Fruit fly (Drosophila melanogaster) whole organism, prepupa: ENCODE measurements around the gene fog.
A peak's percentile ranks its signal among the peaks of the same experiment; 100 is the strongest.

ENCODE experiments used
- Blimp-1 ChIP-seq: fragments of 200-800 bp; sonication (Bioruptor generic); optimal IDR thresholded peaks from 3 replicates; lab custom pipeline; 2017; ENCODE audit warnings: missing biosample characterization, missing genetic modification characterization, mild to moderate bottlenecking, moderate library complexity, missing genetic modification reagents
- CG10631 ChIP-seq: fragments of 200-800 bp; sonication (Bioruptor generic); optimal IDR thresholded peaks from 2 replicates; lab custom pipeline; 2016; ENCODE audit warnings: missing biosample characterization, missing genetic modification characterization
- CG11294 ChIP-seq: fragments of 200-800 bp; sonication (Bioruptor generic); IDR thresholded peaks from 2 replicates; pipeline ENCODE4 v1.3.6; 2022; ENCODE audit warnings: missing biosample characterization, missing genetic modification characterization
- CG11902 ChIP-seq: fragments of 200-800 bp; sonication (Bioruptor generic); optimal IDR thresholded peaks from 3 replicates; lab custom pipeline; 2016; ENCODE audit warnings: missing biosample characterization, missing genetic modification characterization
- CG15336 ChIP-seq: fragments of 200-800 bp; sonication (Bioruptor generic); IDR thresholded peaks from 2 replicates; pipeline ENCODE4 v1.3.6; 2022; ENCODE audit warnings: missing biosample characterization, missing genetic modification characterization
- CG16779 ChIP-seq: fragments of 200-800 bp; sonication (Bioruptor generic); optimal IDR thresholded peaks from 3 replicates; lab custom pipeline; 2017; ENCODE audit warnings: missing biosample characterization, mild to moderate bottlenecking, missing genetic modification characterization
- CG31627 ChIP-seq: fragments of 200-800 bp; sonication (Bioruptor generic); optimal IDR thresholded peaks from 3 replicates; lab custom pipeline; 2016; ENCODE audit warnings: missing biosample characterization, missing genetic modification characterization
- CG32006 ChIP-seq: fragments of 200-800 bp; sonication (Bioruptor generic); optimal IDR thresholded peaks from 3 replicates; lab custom pipeline; 2017; ENCODE audit warnings: missing biosample characterization, mild to moderate bottlenecking, missing genetic modification characterization
- CG3919 ChIP-seq: fragments of 200-800 bp; sonication (Bioruptor generic); optimal IDR thresholded peaks from 3 replicates; lab custom pipeline; 2016; ENCODE audit warnings: missing biosample characterization, missing genetic modification characterization
- CG4318 ChIP-seq: fragments of 200-800 bp; sonication (Bioruptor generic); optimal IDR thresholded peaks from 3 replicates; lab custom pipeline; 2017; ENCODE audit warnings: missing biosample characterization, mild to moderate bottlenecking, missing genetic modification characterization
- CG6163 ChIP-seq: fragments of 200-800 bp; sonication (Bioruptor generic); IDR thresholded peaks from 3 replicates; pipeline ENCODE4 v1.3.6; 2022; ENCODE audit warnings: missing biosample characterization, missing genetic modification characterization
- CG6792 ChIP-seq: fragments of 200-800 bp; sonication (Bioruptor generic); optimal IDR thresholded peaks from 3 replicates; lab custom pipeline; 2016; ENCODE audit warnings: missing biosample characterization, missing genetic modification characterization
- CG6808 ChIP-seq: fragments of 200-800 bp; sonication (Bioruptor generic); optimal IDR thresholded peaks from 3 replicates; lab custom pipeline; 2017; ENCODE audit warnings: missing biosample characterization, missing genetic modification characterization, mild to moderate bottlenecking, moderate library complexity, missing genetic modification reagents
- CG6854 ChIP-seq: fragments of 200-800 bp; sonication (Bioruptor generic); optimal IDR thresholded peaks from 2 replicates; lab custom pipeline; 2017; ENCODE audit warnings: missing biosample characterization, mild to moderate bottlenecking, missing genetic modification characterization
- CG8119 ChIP-seq: fragments of 200-800 bp; sonication (Bioruptor generic); IDR thresholded peaks from 3 replicates; pipeline ENCODE4 v1.3.6; 2022; ENCODE audit warnings: missing biosample characterization, missing genetic modification characterization
- CG8319 ChIP-seq: fragments of 200-800 bp; sonication (Bioruptor generic); optimal IDR thresholded peaks from 3 replicates; lab custom pipeline; 2016; ENCODE audit warnings: missing biosample characterization, missing genetic modification characterization
- CG9139 ChIP-seq: fragments of 200-800 bp; sonication (Bioruptor generic); optimal IDR thresholded peaks from 3 replicates; lab custom pipeline; 2017; ENCODE audit warnings: missing biosample characterization, mild to moderate bottlenecking, missing genetic modification characterization
- Eip75B ChIP-seq: fragments of 200-800 bp; sonication (Bioruptor generic); optimal IDR thresholded peaks from 3 replicates; lab custom pipeline; 2016; ENCODE audit warnings: missing biosample characterization, missing genetic modification characterization
- Eip78C ChIP-seq: fragments of 200-800 bp; sonication (Bioruptor generic); peaks from one replicate; lab custom pipeline; 2016; ENCODE audit warnings: missing biosample characterization, missing genetic modification characterization
- Ets96B ChIP-seq: fragments of 200-800 bp; optimal IDR thresholded peaks from 2 replicates; lab custom pipeline; 2019; ENCODE audit warnings: missing biosample characterization, mild to moderate bottlenecking, missing genetic modification characterization, moderate library complexity
- Gug ChIP-seq: fragments of 200-800 bp; sonication (Bioruptor generic); IDR thresholded peaks from 2 replicates; pipeline ENCODE4 v1.3.6; 2022; ENCODE audit warnings: missing biosample characterization, missing genetic modification characterization
- Hr39 ChIP-seq: fragments of 200-800 bp; sonication (Bioruptor generic); optimal IDR thresholded peaks from 2 replicates; lab custom pipeline; 2016; ENCODE audit warnings: missing biosample characterization, missing genetic modification characterization
- Hr4 ChIP-seq: fragments of 200-800 bp; sonication (Bioruptor generic); optimal IDR thresholded peaks from 3 replicates; lab custom pipeline; 2016; ENCODE audit warnings: missing biosample characterization, missing genetic modification characterization
- Lpt ChIP-seq: fragments of 200-800 bp; sonication (Bioruptor generic); optimal IDR thresholded peaks from 3 replicates; lab custom pipeline; 2016; ENCODE audit warnings: missing biosample characterization, missing genetic modification characterization
- Met ChIP-seq: fragments of 200-800 bp; sonication (Bioruptor generic); optimal IDR thresholded peaks from 3 replicates; lab custom pipeline; 2016; ENCODE audit warnings: missing biosample characterization, missing genetic modification characterization
- OdsH ChIP-seq: fragments of 200-800 bp; sonication (Bioruptor generic); optimal IDR thresholded peaks from 3 replicates; lab custom pipeline; 2016; ENCODE audit warnings: missing biosample characterization, missing genetic modification characterization
- Smox ChIP-seq: fragments of 200-800 bp; sonication (Bioruptor generic); optimal IDR thresholded peaks from 3 replicates; lab custom pipeline; 2016; ENCODE audit warnings: missing biosample characterization, missing genetic modification characterization
- Sox102F ChIP-seq: fragments of 200-800 bp; sonication (Bioruptor generic); optimal IDR thresholded peaks from 2 replicates; lab custom pipeline; 2016; ENCODE audit warnings: missing biosample characterization, mild to moderate bottlenecking, missing genetic modification characterization
- Sox14 ChIP-seq: fragments of 200-800 bp; sonication (Bioruptor generic); optimal IDR thresholded peaks from 3 replicates; lab custom pipeline; 2016; ENCODE audit warnings: missing biosample characterization, missing genetic modification characterization
- Sox15 ChIP-seq: fragments of 200-800 bp; sonication (Bioruptor generic); optimal IDR thresholded peaks from 3 replicates; lab custom pipeline; 2016; ENCODE audit warnings: missing biosample characterization, missing genetic modification characterization
- acj6 ChIP-seq: fragments of 200-800 bp; sonication (Bioruptor generic); optimal IDR thresholded peaks from 3 replicates; lab custom pipeline; 2016; ENCODE audit warnings: missing biosample characterization, missing genetic modification characterization
- cyc ChIP-seq: fragments of 200-800 bp; sonication (Bioruptor generic); optimal IDR thresholded peaks from 3 replicates; lab custom pipeline; 2016; ENCODE audit warnings: missing biosample characterization, missing genetic modification characterization
- dac ChIP-seq: fragments of 200-800 bp; sonication (Bioruptor generic); optimal IDR thresholded peaks from 2 replicates; lab custom pipeline; 2017; ENCODE audit warnings: missing biosample characterization, mild to moderate bottlenecking, missing genetic modification characterization
- dsx ChIP-seq: fragments of 200-800 bp; optimal IDR thresholded peaks from 3 replicates; lab custom pipeline; 2019; ENCODE audit warnings: missing biosample characterization, mild to moderate bottlenecking, missing genetic modification characterization, moderate library complexity; ENCODE audit not compliant: poor library complexity, severe bottlenecking
- fd85E ChIP-seq: fragments of 200-800 bp; sonication (Bioruptor generic); optimal IDR thresholded peaks from 3 replicates; lab custom pipeline; 2016; ENCODE audit warnings: missing biosample characterization, missing genetic modification characterization
- net ChIP-seq: fragments of 200-800 bp; sonication (Bioruptor generic); optimal IDR thresholded peaks from 3 replicates; lab custom pipeline; 2016; ENCODE audit warnings: missing biosample characterization, missing genetic modification characterization
- salr ChIP-seq, 2 experiments: fragments of 200-800 bp; sonication (Bioruptor generic); optimal IDR thresholded peaks; 3 replicates each; lab custom pipeline; 2016 to 2018; ENCODE audit warnings: missing biosample characterization in 2 of 2, missing genetic modification characterization in 2 of 2, mild to moderate bottlenecking in 1 of 2
- ss ChIP-seq, 2 experiments: fragments of 200-800 bp; sonication (Bioruptor generic); optimal IDR thresholded peaks; 2 replicates in 1 of 2; 3 replicates in 1 of 2; lab custom pipeline; 2017 to 2018; ENCODE audit warnings: mild to moderate bottlenecking in 2 of 2, missing biosample characterization in 2 of 2, missing genetic modification characterization in 2 of 2, moderate library complexity in 1 of 2
- svp ChIP-seq: fragments of 200-800 bp; sonication (Bioruptor generic); peaks from one replicate; lab custom pipeline; 2016; ENCODE audit warnings: missing biosample characterization, missing genetic modification characterization

Gene fog

dm6 chrX:22854994-22855708, at the start of gene fog:
fog (minus strand) TSS chrX:22855194.
- TF ChIP-seq CG3919 (GFP tag; lab: Kevin White, UChicago) (no peak), Eip78C (GFP tag; lab: Kevin White, UChicago) (peak; percentile 16), CG11294 (no peak), CG6854 (peak; percentile 28), ss (GFP tag; optimal IDR thresholded peaks at IDR 0.05; lab: Kevin White, UChicago) (peak; percentile 4 to 6), CG6163 (GFP tag; lab: Robert Waterston, UW) (peak; percentile 31; the same call in 2 of the 3 replicates), CG15336 (GFP tag; lab: Robert Waterston, UW) (peak; percentile 48; the same call in 1 of the 2 replicates), svp (GFP tag; lab: Kevin White, UChicago) (peak; percentile 66), dsx (GFP tag; lab: Kevin White, UChicago) (peak; percentile 8), acj6 (GFP tag; lab: Kevin White, UChicago) (no peak)

dm6 chrX:22872512-22872911, 17.5 kb upstream of the fog start, which contains the start of gene CG34334:
CG34334 (plus strand) TSS chrX:22872812.
- no peak for TF ChIP-seq Lpt (GFP tag; lab: Kevin White, UChicago)
- TF ChIP-seq Ets96B (tag; lab: Kevin White, UChicago), result no peak
- TF ChIP-seq salr (GFP tag; optimal IDR thresholded peaks at IDR 0.05; lab: Kevin White, UChicago), result no peak
- no peak for TF ChIP-seq Eip78C (GFP tag; lab: Kevin White, UChicago)
- no peak for TF ChIP-seq Sox14 (GFP tag; lab: Kevin White, UChicago)
- TF ChIP-seq CG3919 (GFP tag; lab: Kevin White, UChicago), result no peak
- no peak for TF ChIP-seq Eip75B (GFP tag; lab: Kevin White, UChicago)
- no peak for TF ChIP-seq Hr4 (GFP tag; lab: Kevin White, UChicago)
- no peak for TF ChIP-seq dac (GFP tag; lab: Kevin White, UChicago)
- no peak for TF ChIP-seq CG10631
- TF ChIP-seq Sox102F (GFP tag; lab: Kevin White, UChicago), result no peak
- TF ChIP-seq ss (GFP tag; optimal IDR thresholded peaks at IDR 0.05; lab: Kevin White, UChicago), result no peak
- TF ChIP-seq cyc (GFP tag; lab: Kevin White, UChicago), result no peak
- TF ChIP-seq net (GFP tag; lab: Kevin White, UChicago), result no peak
- no peak for TF ChIP-seq Blimp-1 (GFP tag; lab: Kevin White, UChicago)

- TF ChIP-seq salr (GFP tag; optimal IDR thresholded peaks at IDR 0.05; lab: Kevin White, UChicago) (no peak), acj6 (GFP tag; lab: Kevin White, UChicago) (no peak), CG8119 (GFP tag; lab: Robert Waterston, UW) (no peak), CG11902 (GFP tag; lab: Kevin White, UChicago) (no peak), dac (GFP tag; lab: Kevin White, UChicago) (no peak), CG6792 (GFP tag; lab: Kevin White, UChicago) (no peak)
- TF ChIP-seq, all 60 proteins: peak for 0
These were observed 4.3 kb upstream of the fog start for dm6 chrX:22859286-22859685.

- TF ChIP-seq CG31627, result no peak
- no peak for TF ChIP-seq Smox (GFP tag; lab: Kevin White, UChicago)
- TF ChIP-seq OdsH (GFP tag; lab: Kevin White, UChicago), result no peak
- no peak for TF ChIP-seq Gug (GFP tag; lab: Robert Waterston, UW)
- TF ChIP-seq Lpt (GFP tag; lab: Kevin White, UChicago), result no peak
- TF ChIP-seq Hr39 (GFP tag; lab: Kevin White, UChicago), result no peak
- no peak for TF ChIP-seq cyc (GFP tag; lab: Kevin White, UChicago)
These were observed 3.1 kb upstream of the fog start for dm6 chrX:22858076-22858475.

dm6 chrX:22851289-22851688, 3.7 kb downstream of the fog start:
- TF ChIP-seq Gug (GFP tag; lab: Robert Waterston, UW), result no peak
- TF ChIP-seq CG6808 (GFP tag; lab: Kevin White, UChicago), result no peak
- no peak for TF ChIP-seq fd85E (GFP tag; lab: Kevin White, UChicago)
- no peak for TF ChIP-seq Eip78C (GFP tag; lab: Kevin White, UChicago)
- TF ChIP-seq CG6163 (GFP tag; lab: Robert Waterston, UW), result no peak
- TF ChIP-seq CG16779, result no peak
- no peak for TF ChIP-seq Sox14 (GFP tag; lab: Kevin White, UChicago)
- TF ChIP-seq Ets96B (tag; lab: Kevin White, UChicago), result no peak
- no peak for TF ChIP-seq Smox (GFP tag; lab: Kevin White, UChicago)
- TF ChIP-seq CG9139 (GFP tag; lab: Kevin White, UChicago), result no peak
- TF ChIP-seq Sox102F (GFP tag; lab: Kevin White, UChicago), result no peak
- no peak for TF ChIP-seq Sox15 (GFP tag; lab: Kevin White, UChicago)
- TF ChIP-seq Met (GFP tag; lab: Kevin White, UChicago), result no peak
- no peak for TF ChIP-seq CG4318 (GFP tag; lab: Kevin White, UChicago)
- TF ChIP-seq Hr4 (GFP tag; lab: Kevin White, UChicago), result no peak
- TF ChIP-seq CG8319 (GFP tag; lab: Kevin White, UChicago), result no peak
- TF ChIP-seq dsx (GFP tag; lab: Kevin White, UChicago), result no peak
- TF ChIP-seq CG6854, result no peak
- TF ChIP-seq svp (GFP tag; lab: Kevin White, UChicago), result no peak
- TF ChIP-seq CG32006 (GFP tag; lab: Kevin White, UChicago), result no peak
- TF ChIP-seq, all 60 proteins: peak for 0
